Worm (Caenorhabditis elegans): ENCODE data around the gene cfim-2.

The cfim-2 gene

DNA sequence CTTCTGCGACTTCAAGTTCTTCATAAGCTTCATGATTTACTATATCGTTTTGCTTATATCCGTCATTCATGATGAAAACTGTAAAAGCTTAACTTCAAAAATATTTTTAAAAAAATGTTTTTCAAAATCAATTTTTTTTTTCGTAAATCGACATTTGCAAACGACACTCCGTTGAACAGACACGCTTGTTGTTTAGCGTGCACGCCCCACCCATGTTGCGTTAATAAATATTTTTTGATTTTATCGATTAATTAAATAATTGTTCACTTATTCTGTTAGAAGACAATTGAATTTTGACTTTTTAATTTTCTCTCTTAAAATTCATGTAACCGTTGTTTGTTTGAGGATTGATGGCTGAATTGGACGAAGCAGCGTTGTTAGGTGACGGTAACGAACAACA, at the start of gene cfim-2, which contains the start of gene D1046.2:
Gene cfim-2 (plus strand): TSS at position 335 of the 400 bp plus-strand sequence.
Gene D1046.2 (minus strand): TSS at position 78 of the 400 bp plus-strand sequence.
- TF ChIP-seq aly-1 (tag; optimal IDR thresholded peaks at IDR 0.05) (no peak), ceh-13 (GFP tag; optimal IDR thresholded peaks at IDR 0.05) (no peak), hmg-4 (GFP tag; optimal IDR thresholded peaks at IDR 0.05) (no peak), hnd-1 (tag; optimal IDR thresholded peaks at IDR 0.05) (no peak), F13C5.2 (tag; optimal IDR thresholded peaks at IDR 0.05) (no peak), tra-4 (tag; optimal IDR thresholded peaks at IDR 0.05) (no peak), flt-1 (GFP tag; IDR thresholded peaks at IDR 0.05) (no peak), ceh-36 (tag; optimal IDR thresholded peaks at IDR 0.05) (no peak), ets-7 (tag; optimal IDR thresholded peaks at IDR 0.05) (no peak), tbx-37 (GFP tag; conservative IDR thresholded peaks at IDR 0.05) (no peak), scrt-1 (GFP tag; IDR thresholded peaks at IDR 0.05) (no peak), pes-1 (GFP tag; IDR thresholded peaks at IDR 0.05) (no peak), tbx-11 (GFP tag; IDR thresholded peaks at IDR 0.05) (no peak), sea-1 (GFP tag; conservative IDR thresholded peaks at IDR 0.05) (no peak), ama-1 (optimal IDR thresholded peaks at IDR 0.05) (no peak)

DNA sequence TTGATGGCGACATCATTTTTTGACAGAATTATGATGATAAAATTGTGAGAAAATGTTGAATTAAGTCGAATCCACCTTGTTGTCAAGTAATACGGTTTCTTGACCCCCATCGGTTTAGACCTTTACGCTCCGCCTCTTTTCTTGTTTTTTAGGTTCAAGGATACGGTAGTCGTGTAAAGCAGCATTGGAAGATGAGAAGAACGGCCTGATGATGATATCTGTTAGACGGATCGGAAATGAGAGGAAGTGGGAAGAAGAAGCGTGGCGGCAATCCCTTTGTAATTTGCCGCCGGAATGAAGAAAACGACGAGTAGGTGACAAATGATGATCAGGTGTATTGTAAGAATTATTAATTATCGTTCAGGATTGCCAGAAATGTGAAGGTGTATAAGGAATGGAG, 46.3 kb upstream of the cfim-2 start, which contains the start of gene npax-4:
Gene npax-4 (minus strand): TSS at position 101 of the 400 bp plus-strand sequence.
- TF ChIP-seq hnd-1 (tag; optimal IDR thresholded peaks at IDR 0.05), result no peak
- no peak for TF ChIP-seq tbx-11 (GFP tag; IDR thresholded peaks at IDR 0.05)
- no peak for TF ChIP-seq ets-7 (tag; optimal IDR thresholded peaks at IDR 0.05)
- TF ChIP-seq sea-1 (GFP tag; conservative IDR thresholded peaks at IDR 0.05), result no peak
- no peak for TF ChIP-seq pes-1 (GFP tag; IDR thresholded peaks at IDR 0.05)
- no peak for TF ChIP-seq aly-1 (tag; optimal IDR thresholded peaks at IDR 0.05)
- no peak for TF ChIP-seq ceh-13 (GFP tag; optimal IDR thresholded peaks at IDR 0.05)
- TF ChIP-seq ceh-36 (tag; optimal IDR thresholded peaks at IDR 0.05), result no peak
- no peak for TF ChIP-seq F13C5.2 (tag; optimal IDR thresholded peaks at IDR 0.05)
- no peak for TF ChIP-seq B0310.2 (tag; optimal IDR thresholded peaks at IDR 0.05)
- TF ChIP-seq hmg-4 (GFP tag; optimal IDR thresholded peaks at IDR 0.05), result no peak
- TF ChIP-seq ama-1 (optimal IDR thresholded peaks at IDR 0.05), result no peak
- no peak for TF ChIP-seq flt-1 (GFP tag; IDR thresholded peaks at IDR 0.05)
- no peak for TF ChIP-seq scrt-1 (GFP tag; IDR thresholded peaks at IDR 0.05)
- TF ChIP-seq tra-4 (tag; optimal IDR thresholded peaks at IDR 0.05), result no peak
- no peak for TF ChIP-seq tbx-37 (GFP tag; conservative IDR thresholded peaks at IDR 0.05)
- TF ChIP-seq hmbx-1 (tag; optimal IDR thresholded peaks at IDR 0.05), result no peak

DNA sequence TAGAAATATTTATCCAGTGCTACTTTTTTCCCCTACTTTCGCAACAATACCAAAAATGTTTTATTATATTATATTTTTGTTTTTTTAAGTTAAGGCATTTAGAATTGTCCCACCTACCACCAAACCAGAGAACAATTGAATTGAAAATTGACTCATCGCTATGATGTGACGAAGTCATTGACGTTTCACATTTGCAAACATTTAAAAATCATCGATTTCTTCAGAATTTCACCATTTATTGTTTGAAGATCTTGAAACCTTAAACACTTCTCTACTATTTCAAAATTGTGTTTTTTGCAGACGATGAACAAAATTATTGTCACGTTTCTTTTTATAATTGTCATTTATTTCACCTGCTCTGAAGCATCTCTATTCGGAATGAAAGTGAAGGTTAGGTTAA, 44.9 kb upstream of the cfim-2 start, which contains the start of gene C09G9.8:
Gene C09G9.8 (plus strand): TSS at position 301 of the 400 bp plus-strand sequence.
- TF ChIP-seq flt-1 (GFP tag; IDR thresholded peaks at IDR 0.05) (no peak), tra-4 (tag; optimal IDR thresholded peaks at IDR 0.05) (no peak), sea-1 (GFP tag; conservative IDR thresholded peaks at IDR 0.05) (no peak), tbx-11 (GFP tag; IDR thresholded peaks at IDR 0.05) (no peak), B0310.2 (tag; optimal IDR thresholded peaks at IDR 0.05) (no peak), aly-1 (tag; optimal IDR thresholded peaks at IDR 0.05) (no peak), ceh-36 (tag; optimal IDR thresholded peaks at IDR 0.05) (no peak), ceh-13 (GFP tag; optimal IDR thresholded peaks at IDR 0.05) (no peak), hmbx-1 (tag; optimal IDR thresholded peaks at IDR 0.05) (no peak), tbx-37 (GFP tag; conservative IDR thresholded peaks at IDR 0.05) (no peak), ama-1 (optimal IDR thresholded peaks at IDR 0.05) (no peak), hmg-4 (GFP tag; optimal IDR thresholded peaks at IDR 0.05) (no peak), pes-1 (GFP tag; IDR thresholded peaks at IDR 0.05) (no peak), ets-7 (tag; optimal IDR thresholded peaks at IDR 0.05) (no peak), scrt-1 (GFP tag; IDR thresholded peaks at IDR 0.05) (no peak), F13C5.2 (tag; optimal IDR thresholded peaks at IDR 0.05) (no peak)

DNA sequence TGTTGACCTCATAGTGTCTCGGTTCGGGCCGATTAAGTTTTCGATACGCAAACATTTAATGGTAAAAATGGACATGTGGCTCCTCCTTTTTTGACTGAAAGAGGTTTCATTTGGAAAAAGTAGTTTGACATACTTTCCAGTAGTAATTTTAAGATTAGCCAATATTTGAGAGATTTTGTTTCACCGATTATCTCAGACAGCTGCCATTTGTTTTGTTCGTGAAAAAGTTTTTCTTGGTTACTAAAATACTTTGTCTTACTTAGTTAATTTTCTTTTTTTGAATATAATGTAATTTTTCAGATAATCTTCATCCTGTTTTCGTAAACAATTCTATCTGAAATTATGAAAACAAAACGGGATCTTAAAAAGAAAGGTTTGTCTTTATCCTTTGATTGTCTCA, 39.9 kb upstream of the cfim-2 start, which contains the start of gene C09G9.5:
Gene C09G9.5 (plus strand): TSS at position 301 of the 400 bp plus-strand sequence.
- TF ChIP-seq tbx-37 (GFP tag; conservative IDR thresholded peaks at IDR 0.05) (no peak), hmg-4 (GFP tag; optimal IDR thresholded peaks at IDR 0.05) (no peak), sea-1 (GFP tag; conservative IDR thresholded peaks at IDR 0.05) (no peak), B0310.2 (tag; optimal IDR thresholded peaks at IDR 0.05) (no peak), F13C5.2 (tag; optimal IDR thresholded peaks at IDR 0.05) (no peak), tbx-11 (GFP tag; IDR thresholded peaks at IDR 0.05) (no peak)

DNA sequence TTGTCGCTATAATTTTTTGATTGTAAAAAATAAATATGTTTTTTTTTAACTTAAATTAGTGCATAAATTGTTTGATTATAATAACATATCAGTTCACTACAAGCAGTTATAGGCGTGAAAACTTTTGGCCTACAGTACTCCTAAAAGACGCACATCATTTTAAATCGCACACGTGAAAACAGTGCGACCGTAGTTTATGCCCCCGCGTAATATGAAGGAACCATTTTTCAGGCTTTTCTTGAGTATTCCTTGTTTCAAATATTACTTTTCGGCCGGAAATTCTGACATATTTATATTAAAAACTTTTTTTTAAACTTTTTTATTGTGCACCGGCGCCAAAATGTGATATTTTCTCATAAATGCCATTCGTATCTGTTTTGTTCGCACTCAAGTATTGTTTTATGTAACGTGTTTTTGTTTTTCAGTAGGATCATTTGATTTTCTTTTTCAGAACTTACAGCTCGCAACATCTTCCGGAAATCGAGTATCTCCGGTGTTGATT, 37.5 kb upstream of the cfim-2 start, which contains the start of gene oma-1:
Gene oma-1 (plus strand): TSS at position 452 of the 502 bp plus-strand sequence.
- TF ChIP-seq F13C5.2 (tag; optimal IDR thresholded peaks at IDR 0.05), result no peak
- TF ChIP-seq scrt-1 (GFP tag; IDR thresholded peaks at IDR 0.05), result no peak

DNA sequence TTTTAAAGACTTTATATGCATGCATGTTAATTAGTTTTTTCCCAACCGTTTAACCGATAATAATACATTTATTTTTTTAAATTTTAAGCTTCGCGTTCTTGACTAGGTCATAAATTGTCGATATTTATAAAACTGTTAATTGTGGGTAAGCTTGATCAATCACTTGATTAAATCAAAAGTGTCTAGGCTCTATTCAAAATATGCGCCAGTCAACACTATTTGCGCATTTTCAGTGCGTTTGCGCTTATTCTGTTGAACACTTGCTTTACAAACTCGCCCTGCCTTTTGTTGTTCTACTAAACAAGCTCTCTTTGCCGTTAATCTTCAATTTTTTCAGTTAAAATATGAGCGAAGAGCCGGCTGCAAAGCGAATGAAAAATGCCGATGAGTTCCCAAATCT, 35.0 kb upstream of the cfim-2 start, which contains the start of gene spr-2:
Gene spr-2 (plus strand): TSS at position 332 of the 400 bp plus-strand sequence.
- TF ChIP-seq scrt-1 (GFP tag; IDR thresholded peaks at IDR 0.05) (no peak), ceh-36 (tag; optimal IDR thresholded peaks at IDR 0.05) (no peak), tbx-37 (GFP tag; conservative IDR thresholded peaks at IDR 0.05) (no peak), ceh-13 (GFP tag; optimal IDR thresholded peaks at IDR 0.05) (no peak), hmbx-1 (tag; optimal IDR thresholded peaks at IDR 0.05) (no peak), hnd-1 (tag; optimal IDR thresholded peaks at IDR 0.05) (no peak)

DNA sequence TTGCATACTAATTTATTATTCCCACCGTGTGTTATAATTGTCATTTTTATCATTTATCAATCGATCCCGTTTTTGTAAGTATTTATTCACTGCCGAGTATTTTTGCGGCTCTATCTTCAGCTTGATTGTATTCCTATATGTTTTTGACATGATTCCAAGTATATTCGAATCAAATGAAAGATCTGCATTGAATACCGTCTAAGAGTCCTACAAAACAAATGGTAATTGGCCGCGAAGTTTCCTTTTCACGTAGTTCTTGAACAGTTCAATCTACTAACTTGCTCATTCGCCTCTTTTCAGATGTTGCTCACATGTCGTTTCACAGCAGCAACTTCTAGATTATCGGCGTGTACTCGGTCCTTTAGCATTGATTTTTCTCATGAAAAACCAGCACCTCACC, 33.6 kb upstream of the cfim-2 start, which contains the start of gene C27B7.2:
Gene C27B7.2 (plus strand): TSS at position 301 of the 400 bp plus-strand sequence.
- no peak for TF ChIP-seq ets-7 (tag; optimal IDR thresholded peaks at IDR 0.05)
- TF ChIP-seq F13C5.2 (tag; optimal IDR thresholded peaks at IDR 0.05), result no peak
- no peak for TF ChIP-seq tbx-37 (GFP tag; conservative IDR thresholded peaks at IDR 0.05)
- no peak for TF ChIP-seq ceh-13 (GFP tag; optimal IDR thresholded peaks at IDR 0.05)
- TF ChIP-seq tbx-11 (GFP tag; IDR thresholded peaks at IDR 0.05), result no peak
- no peak for TF ChIP-seq flt-1 (GFP tag; IDR thresholded peaks at IDR 0.05)
- TF ChIP-seq ceh-36 (tag; optimal IDR thresholded peaks at IDR 0.05), result no peak
- no peak for TF ChIP-seq pes-1 (GFP tag; IDR thresholded peaks at IDR 0.05)
- no peak for TF ChIP-seq ama-1 (optimal IDR thresholded peaks at IDR 0.05)
- TF ChIP-seq hnd-1 (tag; optimal IDR thresholded peaks at IDR 0.05), result no peak
- no peak for TF ChIP-seq aly-1 (tag; optimal IDR thresholded peaks at IDR 0.05)
- TF ChIP-seq sea-1 (GFP tag; conservative IDR thresholded peaks at IDR 0.05), result no peak
